Worm (Caenorhabditis elegans) whole organism, L4 larva: ENCODE results near the gene acl-6.
A peak's percentile ranks its signal among the peaks of the same experiment; 100 is the strongest.

Source experiments
- D1046.2 ChIP-seq: fragments of 200-800 bp; sonication (Bioruptor generic); IDR thresholded peaks from 2 replicates; pipeline ENCODE4 v1.3.6; 2022; ENCODE audit warnings: missing genetic modification characterization, missing compliant biosample characterization
- F10B5.3 ChIP-seq: sonication (generic microtip); optimal IDR thresholded peaks from 2 replicates; lab custom pipeline; 2016; ENCODE audit warnings: mild to moderate bottlenecking, missing genetic modification characterization, missing compliant biosample characterization
- F37D6.2 ChIP-seq: sonication (generic microtip); optimal IDR thresholded peaks from 2 replicates; lab custom pipeline; 2016; ENCODE audit warnings: mild to moderate bottlenecking, missing genetic modification characterization, missing compliant biosample characterization
- R02D3.7 ChIP-seq: fragments of 150-350 bp; sonication (generic microtip); optimal IDR thresholded peaks from 3 replicates; lab custom pipeline; 2014; ENCODE audit warnings: missing biosample characterization, missing genetic modification characterization
- Y5F2A.4 ChIP-seq: fragments of 200-800 bp; sonication (Bioruptor generic); optimal IDR thresholded peaks from 2 replicates; lab custom pipeline; 2018; ENCODE audit warnings: mild to moderate bottlenecking, missing genetic modification characterization, missing compliant biosample characterization
- ZK337.2 ChIP-seq: fragments of 200-800 bp; sonication (Bioruptor generic); IDR thresholded peaks from 2 replicates; pipeline ENCODE4 v1.3.6; 2022; ENCODE audit warnings: missing genetic modification reagents, missing genetic modification characterization, missing compliant biosample characterization
- aha-1 ChIP-seq: fragments of 150-350 bp; peaks from one replicate; lab custom pipeline; 2014; ENCODE audit warnings: missing biosample characterization, missing genetic modification characterization
- arid-1 ChIP-seq: fragments of 200-800 bp; sonication (Bioruptor generic); conservative IDR thresholded peaks from 2 replicates; pipeline ENCODE4 v1.3.6; 2022; ENCODE audit warnings: missing genetic modification reagents, missing genetic modification characterization, missing compliant biosample characterization
- ceh-20 ChIP-seq: fragments of 200-800 bp; sonication (Bioruptor generic); IDR thresholded peaks from 2 replicates; pipeline ENCODE4 v1.3.6; 2022; ENCODE audit warnings: missing genetic modification reagents, missing genetic modification characterization, missing compliant biosample characterization
- ceh-62 ChIP-seq: sonication (generic microtip); optimal IDR thresholded peaks from 2 replicates; lab custom pipeline; 2017; ENCODE audit warnings: missing biosample characterization, missing genetic modification characterization
- duxl-1 ChIP-seq: sonication (generic microtip); optimal IDR thresholded peaks from 2 replicates; lab custom pipeline; 2016; ENCODE audit warnings: mild to moderate bottlenecking, missing genetic modification characterization, moderate library complexity, missing compliant biosample characterization; ENCODE audit not compliant: poor library complexity
- dve-1 ChIP-seq: sonication (generic microtip); optimal IDR thresholded peaks from 2 replicates; lab custom pipeline; 2017; ENCODE audit warnings: antibody characterized with exemption, mild to moderate bottlenecking, missing genetic modification characterization, missing compliant biosample characterization; ENCODE audit not compliant: insufficient read depth
- egl-27 ChIP-seq: sonication (generic microtip); optimal IDR thresholded peaks from 3 replicates; lab custom pipeline; 2017; ENCODE audit warnings: missing biosample characterization, missing genetic modification reagents, missing genetic modification characterization
- egl-43 ChIP-seq: fragments of 200-800 bp; sonication (Bioruptor generic); IDR thresholded peaks from 2 replicates; pipeline ENCODE4 v1.3.6; 2022; ENCODE audit warnings: missing genetic modification reagents, missing genetic modification characterization, missing compliant biosample characterization
- fkh-10 ChIP-seq: fragments of 150-350 bp; optimal IDR thresholded peaks from 2 replicates; lab custom pipeline; 2014; ENCODE audit warnings: missing biosample characterization, missing genetic modification reagents, missing genetic modification characterization
- hmg-1.1 ChIP-seq: fragments of 200-800 bp; sonication (Bioruptor generic); IDR thresholded peaks from 2 replicates; pipeline ENCODE4 v1.3.6; 2022; ENCODE audit warnings: missing genetic modification reagents, missing genetic modification characterization, missing compliant biosample characterization
- lin-29 ChIP-seq: fragments of 200-800 bp; sonication (Bioruptor generic); IDR thresholded peaks from 2 replicates; pipeline ENCODE4 v1.3.6; 2022; ENCODE audit warnings: missing genetic modification reagents, missing genetic modification characterization, missing compliant biosample characterization
- lir-3 ChIP-seq: sonication (generic microtip); optimal IDR thresholded peaks from 2 replicates; lab custom pipeline; 2016; ENCODE audit warnings: mild to moderate bottlenecking, missing genetic modification characterization, missing compliant biosample characterization
- madf-9 ChIP-seq: fragments of 200-800 bp; sonication (Bioruptor generic); conservative IDR thresholded peaks from 2 replicates; pipeline ENCODE4 v1.3.6; 2022; ENCODE audit warnings: missing genetic modification reagents, missing genetic modification characterization, missing compliant biosample characterization
- nhr-25 ChIP-seq: sonication (generic microtip); optimal IDR thresholded peaks from 2 replicates; lab custom pipeline; 2017; ENCODE audit warnings: missing genetic modification characterization, mild to moderate bottlenecking, missing compliant biosample characterization, antibody characterized with exemption, moderate library complexity, borderline replicate concordance; ENCODE audit not compliant: insufficient read depth
- nhr-28 ChIP-seq: fragments of 150-350 bp; optimal IDR thresholded peaks from 2 replicates; lab custom pipeline; 2014; ENCODE audit warnings: missing biosample characterization, missing genetic modification characterization
- nhr-48 ChIP-seq: sonication (generic microtip); optimal IDR thresholded peaks from 2 replicates; lab custom pipeline; 2016; ENCODE audit warnings: mild to moderate bottlenecking, missing genetic modification characterization, missing compliant biosample characterization
- pha-4 ChIP-seq, 2 experiments: fragments of 150-350 bp in 1 of 2; fragments of 200-800 bp in 1 of 2; sonication (Bioruptor generic) in 1 of 2; IDR thresholded peaks in 1 of 2; optimal IDR thresholded peaks in 1 of 2; 2 replicates each; pipeline versions ENCODE4 v1.3.6 to Lab custom; 2014 to 2022; ENCODE audit warnings: missing genetic modification characterization in 2 of 2, missing genetic modification reagents in 2 of 2, missing biosample characterization in 1 of 2, missing compliant biosample characterization in 1 of 2
- php-3 ChIP-seq: fragments of 200-800 bp; sonication (Bioruptor generic); IDR thresholded peaks from 2 replicates; pipeline ENCODE4 v1.3.6; 2022; ENCODE audit warnings: missing genetic modification reagents, missing genetic modification characterization, missing compliant biosample characterization
- pqm-1 ChIP-seq: sonication (generic microtip); optimal IDR thresholded peaks from 2 replicates; lab custom pipeline; 2017; ENCODE audit warnings: missing biosample characterization, missing genetic modification characterization
- tag-97 ChIP-seq: fragments of 200-800 bp; sonication (Bioruptor generic); IDR thresholded peaks from 2 replicates; pipeline ENCODE4 v1.3.6; 2022; ENCODE audit warnings: missing genetic modification characterization, missing compliant biosample characterization
- unc-62 ChIP-seq, 3 experiments: fragments of 150-350 bp in 1 of 3; sonication (generic microtip); optimal IDR thresholded peaks in 2 of 3; peaks in 1 of 3; 1 replicate in 1 of 3; 2 replicates in 2 of 3; lab custom pipeline; 2014 to 2017; ENCODE audit warnings: missing biosample characterization in 3 of 3, missing genetic modification characterization in 3 of 3, missing genetic modification reagents in 3 of 3, missing genotype in 1 of 3
- zfp-2 ChIP-seq: sonication (generic microtip); optimal IDR thresholded peaks from 2 replicates; lab custom pipeline; 2016; ENCODE audit warnings: mild to moderate bottlenecking, missing genetic modification characterization, missing compliant biosample characterization
- zfp-3 ChIP-seq: fragments of 200-800 bp; sonication (Bioruptor generic); conservative IDR thresholded peaks from 2 replicates; pipeline ENCODE4 v1.3.6; 2022; ENCODE audit warnings: missing genetic modification reagents, missing genetic modification characterization, missing compliant biosample characterization
- ztf-11 ChIP-seq: fragments of 150-350 bp; optimal IDR thresholded peaks from 2 replicates; lab custom pipeline; 2014; ENCODE audit warnings: missing biosample characterization, missing genetic modification characterization

acl-6 gene

DNA sequence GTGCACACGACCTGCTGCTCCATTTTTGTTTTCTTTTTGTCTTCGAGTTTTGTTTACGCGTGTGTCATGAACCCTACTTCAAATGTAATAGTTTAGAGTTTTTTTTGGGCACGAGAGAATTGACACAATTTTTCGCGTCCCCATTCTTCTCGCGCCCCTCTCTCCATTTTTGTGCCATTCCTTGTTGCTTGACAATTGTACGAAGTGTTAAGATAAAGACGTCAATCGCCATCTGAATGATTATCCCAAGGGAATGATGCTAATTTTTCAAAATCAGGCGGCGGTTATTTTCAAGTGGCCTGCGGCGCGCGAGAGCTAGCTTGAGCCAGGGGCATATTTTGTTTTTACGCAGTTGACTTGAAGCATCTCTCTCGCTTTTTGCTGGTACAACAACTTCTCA, 9.2 kb downstream of the acl-6 start:
- TF ChIP-seq dve-1 (no peak), unc-62 (GFP tag; optimal IDR thresholded peaks at IDR 0.05 in 1 of 2; lab: Kevin White, UChicago) (peak in 1 of 2 experiments; percentile 95), unc-62 (tag; optimal IDR thresholded peaks at IDR 0.05; lab: Kevin White, UChicago) (no peak), hmg-1.1 (GFP tag; lab: Robert Waterston, UW) (no peak)

DNA sequence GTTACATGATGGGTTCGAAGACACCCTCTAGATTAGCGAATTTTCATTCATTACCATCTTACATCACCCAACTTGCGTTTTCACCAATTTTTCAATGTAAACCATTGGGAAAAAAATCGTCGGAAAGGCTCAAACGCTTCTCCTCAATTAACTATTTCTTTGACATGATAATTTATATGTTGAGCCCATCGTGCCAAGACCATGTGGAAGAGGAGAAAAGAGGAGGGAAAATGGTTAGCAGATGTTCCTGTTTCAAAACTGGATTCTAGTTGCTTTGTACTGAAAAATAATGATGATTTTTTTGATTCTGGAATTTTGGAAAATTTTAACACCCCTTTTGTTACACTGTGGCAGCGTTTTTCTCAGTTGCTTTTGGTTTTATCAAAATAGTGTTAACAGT, 10.9 kb downstream of the acl-6 start:
- TF ChIP-seq unc-62 (GFP tag; optimal IDR thresholded peaks at IDR 0.05 in 1 of 2; lab: Kevin White, UChicago), result peak in 1 of 2 experiments; percentile 57
- no peak for TF ChIP-seq unc-62 (tag; optimal IDR thresholded peaks at IDR 0.05; lab: Kevin White, UChicago)
- TF ChIP-seq D1046.2, result no peak

DNA sequence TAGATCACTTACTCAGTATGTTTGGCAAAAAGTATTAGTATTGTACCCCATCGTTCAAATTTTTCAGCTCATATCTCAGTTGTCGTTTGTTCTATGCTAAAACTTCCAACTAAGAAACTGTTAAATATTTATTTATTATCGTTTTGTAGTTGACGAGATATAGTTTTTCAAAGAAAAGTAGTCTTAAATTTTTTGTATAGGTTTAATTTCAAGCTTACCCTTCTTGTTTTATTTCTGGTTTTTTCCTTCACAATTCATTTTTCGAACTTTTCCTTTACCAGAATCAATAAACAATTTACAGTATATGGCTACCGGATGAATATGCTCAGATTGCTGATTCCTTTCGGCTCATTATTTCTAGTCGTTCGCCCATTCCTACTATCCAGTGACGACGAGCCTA, 12.7 kb downstream of the acl-6 start, which contains the start of gene F08F3.1:
Gene F08F3.1 (plus strand): TSS at position 301 of the 400 bp plus-strand sequence.
- no peak for TF ChIP-seq madf-9 (GFP tag; lab: Robert Waterston, UW)
- no peak for TF ChIP-seq egl-43 (GFP tag; lab: Robert Waterston, UW)
- TF ChIP-seq unc-62 (GFP tag; optimal IDR thresholded peaks at IDR 0.05 in 1 of 2; lab: Kevin White, UChicago), result peak in 1 of 2 experiments; percentile 89
- TF ChIP-seq unc-62 (tag; optimal IDR thresholded peaks at IDR 0.05; lab: Kevin White, UChicago), result no peak

DNA sequence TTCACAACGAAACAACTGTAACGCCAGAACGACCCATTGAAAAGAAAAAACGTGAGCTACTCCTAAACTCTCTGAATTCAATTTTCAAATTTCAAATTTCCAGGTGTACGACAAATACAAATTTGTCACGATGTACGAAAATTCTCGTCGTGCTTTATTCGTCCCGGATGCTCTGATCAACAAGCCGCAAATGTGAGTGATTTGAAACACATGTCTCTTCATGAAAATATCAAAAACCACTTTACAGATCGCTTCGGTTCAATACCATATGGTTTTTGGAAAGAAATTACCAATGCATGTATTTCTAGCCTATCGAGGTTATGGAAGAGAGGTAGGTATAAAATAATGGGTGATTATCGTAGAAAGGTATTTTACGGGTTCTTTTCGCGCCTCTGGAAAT, 13.9 kb downstream of the acl-6 start:
- TF ChIP-seq F10B5.3 (tag; lab: Kevin White, UChicago) (no peak), ceh-62 (tag; lab: Kevin White, UChicago) (no peak), aha-1 (tag; lab: Kevin White, UChicago) (peak; percentile 45), F37D6.2 (tag; lab: Kevin White, UChicago) (no peak), Y5F2A.4 (GFP tag; lab: Kevin White, UChicago) (no peak)

DNA sequence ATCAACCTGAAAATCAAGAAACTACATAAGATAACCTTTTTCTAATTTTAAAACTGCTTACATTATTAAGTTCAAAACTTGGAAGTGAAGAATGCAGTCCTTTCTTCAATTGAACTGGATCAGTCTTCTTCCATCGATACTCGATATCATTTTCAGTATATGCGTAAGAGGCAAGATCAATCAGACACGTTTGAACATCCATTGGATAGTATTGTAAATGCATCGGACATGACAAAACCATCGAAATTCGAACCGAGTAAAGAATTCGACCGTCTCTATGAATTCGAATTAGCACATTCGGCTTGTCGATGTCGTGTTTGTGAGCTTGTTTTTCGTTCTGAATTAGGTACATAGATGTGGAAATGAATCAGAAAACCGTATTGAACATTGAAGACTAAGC, 17.6 kb downstream of the acl-6 start:
- peak in 1 of 2 experiments; percentile 82 for TF ChIP-seq unc-62 (GFP tag; optimal IDR thresholded peaks at IDR 0.05 in 1 of 2; lab: Kevin White, UChicago)
- no peak for TF ChIP-seq unc-62 (tag; optimal IDR thresholded peaks at IDR 0.05; lab: Kevin White, UChicago)
- TF ChIP-seq lir-3 (tag; lab: Kevin White, UChicago), result no peak
- TF ChIP-seq aha-1 (tag; lab: Kevin White, UChicago), result peak; percentile 73

DNA sequence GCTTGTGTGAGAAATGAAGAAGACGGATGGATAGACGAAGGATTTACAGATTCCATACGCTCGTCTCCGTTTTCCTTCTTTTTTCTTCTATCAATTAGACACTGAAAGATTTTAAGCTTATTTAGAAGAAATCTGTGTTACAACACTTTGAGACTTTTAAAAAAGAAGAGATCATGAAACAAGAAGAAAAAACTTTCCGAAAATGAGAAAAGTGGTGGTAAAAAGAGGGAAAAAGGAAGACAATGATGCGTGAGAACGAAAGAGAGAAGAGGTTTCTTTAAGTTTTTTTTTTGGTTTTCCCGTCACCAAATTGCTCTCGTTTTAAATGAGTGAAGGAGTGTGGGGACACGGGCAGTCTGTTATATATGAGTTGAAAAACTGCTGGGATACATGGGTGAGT, 20.4 kb downstream of the acl-6 start, which contains the start of gene glc-3:
Gene glc-3 (minus strand): TSS at position 101 of the 400 bp plus-strand sequence.
- TF ChIP-seq egl-27 (no peak), zfp-2 (tag; lab: Kevin White, UChicago) (no peak), nhr-25 (tag; lab: Kevin White, UChicago) (no peak), ceh-20 (GFP tag; lab: Robert Waterston, UW) (no peak), nhr-28 (tag; lab: Kevin White, UChicago) (no peak), pha-4 (GFP tag; IDR thresholded peaks at IDR 0.05; lab: Robert Waterston, UW) (no peak), pha-4 (tag; optimal IDR thresholded peaks at IDR 0.05; lab: Kevin White, UChicago) (no peak), aha-1 (tag; lab: Kevin White, UChicago) (no peak), Y5F2A.4 (GFP tag; lab: Kevin White, UChicago) (no peak), duxl-1 (tag; lab: Kevin White, UChicago) (no peak), zfp-3 (GFP tag; lab: Robert Waterston, UW) (no peak), arid-1 (GFP tag; lab: Robert Waterston, UW) (no peak), F10B5.3 (tag; lab: Kevin White, UChicago) (no peak), ztf-11 (tag; lab: Kevin White, UChicago) (no peak), pqm-1 (tag; lab: Kevin White, UChicago) (no peak), php-3 (GFP tag; lab: Robert Waterston, UW) (no peak), nhr-48 (tag; lab: Kevin White, UChicago) (no peak)
- TF ChIP-seq, all 104 proteins: peak for 0

DNA sequence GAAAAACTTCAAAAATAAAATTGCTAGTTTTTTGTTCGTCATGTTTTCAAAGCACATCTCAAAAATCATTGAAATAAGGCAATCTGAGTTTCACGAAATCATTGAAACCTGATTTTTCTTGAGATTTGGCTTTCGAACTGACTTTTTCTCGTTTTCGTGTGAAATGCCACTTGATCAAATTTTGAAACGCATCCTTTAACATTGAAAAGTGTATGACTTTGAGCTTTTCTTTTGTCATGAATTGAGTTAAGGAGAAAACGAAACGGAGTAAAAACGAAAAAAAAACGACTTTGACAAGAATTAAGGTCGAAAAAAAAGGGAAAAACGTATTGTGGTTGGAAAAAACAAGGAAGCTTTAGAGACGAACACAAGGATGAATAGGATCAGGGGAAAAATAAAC, 21.8 kb downstream of the acl-6 start:
- TF ChIP-seq tag-97 (GFP tag; lab: Robert Waterston, UW) (no peak), R02D3.7 (tag; lab: Kevin White, UChicago) (no peak), lin-29 (GFP tag; lab: Robert Waterston, UW) (no peak), fkh-10 (GFP tag; lab: Kevin White, UChicago) (peak; percentile 74), ZK337.2 (GFP tag; lab: Robert Waterston, UW) (no peak)
